Fruit fly (Drosophila melanogaster) whole organism, prepupa: Measurements from ENCODE around the gene X11L.

Source experiments
- CG10669 ChIP-seq: fragments of 200-800 bp; sonication (Bioruptor generic); optimal IDR thresholded peaks from 3 replicates; lab custom pipeline; 2018; ENCODE audit warnings: missing biosample characterization, mild to moderate bottlenecking, missing genetic modification characterization, moderate library complexity
- CG11762 ChIP-seq: fragments of 200-800 bp; sonication (Bioruptor generic); optimal IDR thresholded peaks from 3 replicates; lab custom pipeline; 2016; ENCODE audit warnings: missing biosample characterization, missing genetic modification characterization; ENCODE audit not compliant: insufficient read depth
- CG6854 ChIP-seq: fragments of 200-800 bp; sonication (Bioruptor generic); optimal IDR thresholded peaks from 2 replicates; lab custom pipeline; 2017; ENCODE audit warnings: missing biosample characterization, mild to moderate bottlenecking, missing genetic modification characterization
- CG8319 ChIP-seq: fragments of 200-800 bp; sonication (Bioruptor generic); optimal IDR thresholded peaks from 3 replicates; lab custom pipeline; 2016; ENCODE audit warnings: missing biosample characterization, missing genetic modification characterization
- Ets21C ChIP-seq: fragments of 200-800 bp; sonication (Bioruptor generic); optimal IDR thresholded peaks from 3 replicates; lab custom pipeline; 2016; ENCODE audit warnings: missing biosample characterization, missing genetic modification characterization
- achi ChIP-seq: fragments of 200-800 bp; sonication (Bioruptor generic); optimal IDR thresholded peaks from 3 replicates; lab custom pipeline; 2016; ENCODE audit warnings: missing biosample characterization, missing genetic modification characterization
- acj6 ChIP-seq: fragments of 200-800 bp; sonication (Bioruptor generic); optimal IDR thresholded peaks from 3 replicates; lab custom pipeline; 2016; ENCODE audit warnings: missing biosample characterization, missing genetic modification characterization
- eg ChIP-seq: fragments of 200-800 bp; sonication (Bioruptor generic); IDR thresholded peaks from 3 replicates; pipeline ENCODE4 v1.3.6; 2022; ENCODE audit warnings: missing biosample characterization, missing genetic modification characterization
- fd85E ChIP-seq: fragments of 200-800 bp; sonication (Bioruptor generic); optimal IDR thresholded peaks from 3 replicates; lab custom pipeline; 2016; ENCODE audit warnings: missing biosample characterization, missing genetic modification characterization
- lz ChIP-seq: fragments of 200-800 bp; sonication (Bioruptor generic); optimal IDR thresholded peaks from 3 replicates; lab custom pipeline; 2016; ENCODE audit warnings: missing biosample characterization, missing genetic modification characterization
- salr ChIP-seq, 2 experiments: fragments of 200-800 bp; sonication (Bioruptor generic); optimal IDR thresholded peaks; 3 replicates each; lab custom pipeline; 2016 to 2018; ENCODE audit warnings: missing biosample characterization in 2 of 2, missing genetic modification characterization in 2 of 2, mild to moderate bottlenecking in 1 of 2
- spab ChIP-seq: fragments of 200-800 bp; sonication (Bioruptor generic); optimal IDR thresholded peaks from 2 replicates; lab custom pipeline; 2017; ENCODE audit warnings: missing biosample characterization, mild to moderate bottlenecking, missing genetic modification characterization, missing genetic modification reagents

dm6 chrX:17585892-17586291 lies 13.5 kb upstream of the X11L start:
- TF ChIP-seq CG6854 (GFP tag; lab: Kevin White, UChicago) (no peak), CG11762 (GFP tag; lab: Kevin White, UChicago) (no peak), fd85E (no peak), spab (no peak), CG8319 (GFP tag; lab: Kevin White, UChicago) (no peak), salr (GFP tag; optimal IDR thresholded peaks at IDR 0.05; lab: Kevin White, UChicago) (no peak), acj6 (GFP tag; lab: Kevin White, UChicago) (no peak), achi (GFP tag; lab: Kevin White, UChicago) (no peak), Ets21C (GFP tag; lab: Kevin White, UChicago) (no peak), lz (no peak), eg (GFP tag; lab: Robert Waterston, UW) (no peak), CG10669 (GFP tag; lab: Kevin White, UChicago) (no peak)
